Fruit fly (Drosophila melanogaster) whole organism, wandering third instar larva: ENCODE data around the gene Orct.

Experiments
- GATAd ChIP-seq: sonication (Bioruptor generic); optimal IDR thresholded peaks from 2 replicates; lab custom pipeline; 2016; ENCODE audit warnings: missing biosample characterization, missing genetic modification characterization
- Myc ChIP-seq: fragments of >200 bp; optimal IDR thresholded peaks from 2 replicates; lab custom pipeline; 2017
- Sp1 ChIP-seq: fragments of 200-800 bp; sonication (Bioruptor generic); optimal IDR thresholded peaks from 3 replicates; lab custom pipeline; 2019; ENCODE audit warnings: missing biosample characterization, mild to moderate bottlenecking, missing genetic modification characterization, moderate library complexity
- br ChIP-seq: fragments of 200-800 bp; sonication (Bioruptor generic); optimal IDR thresholded peaks from 2 replicates; lab custom pipeline; 2016; ENCODE audit warnings: missing biosample characterization, missing genetic modification characterization
- dmrt93B ChIP-seq: fragments of 200-800 bp; sonication (Bioruptor generic); optimal IDR thresholded peaks from 2 replicates; lab custom pipeline; 2018; ENCODE audit warnings: missing biosample characterization, mild to moderate bottlenecking, missing genetic modification characterization
- pan ChIP-seq: fragments of >200 bp; optimal IDR thresholded peaks from 2 replicates; lab custom pipeline; 2017
- psq ChIP-seq: fragments of 200-800 bp; sonication (Bioruptor generic); optimal IDR thresholded peaks from 3 replicates; lab custom pipeline; 2017; ENCODE audit warnings: missing biosample characterization, mild to moderate bottlenecking, missing genetic modification characterization, moderate library complexity
- usp ChIP-seq: fragments of >200 bp; optimal IDR thresholded peaks from 2 replicates; lab custom pipeline; 2017; ENCODE audit warnings: missing biosample characterization, missing genetic modification characterization

- no peak for TF ChIP-seq Sp1 (GFP tag; lab: Kevin White, UChicago)
- no peak for TF ChIP-seq br (GFP tag; lab: Kevin White, UChicago)
- no peak for TF ChIP-seq psq (GFP tag; lab: Kevin White, UChicago)
- no peak for TF ChIP-seq Myc (lab: Kevin White, UChicago)
- no peak for TF ChIP-seq usp
- TF ChIP-seq GATAd (GFP tag; lab: Kevin White, UChicago) = no peak
- TF ChIP-seq pan (lab: Kevin White, UChicago) = no peak
- TF ChIP-seq dmrt93B = no peak
Observed at dm6 chr3R:24275463-24275862, 597 bp upstream of the Orct start.
